Fruit fly (Drosophila melanogaster): ENCODE results near the gene Surf6.

Surf6 gene

dm6 chr3R:19904865-19905373, at the start of gene Surf6, which contains the start of gene RhoGAP92B (continued):
- TF ChIP-seq CG13624 (GFP tag; optimal IDR thresholded peaks at IDR 0.05) = peak; percentile 73
- peak; percentile 41; the same call in 1 of the 2 replicates for TF ChIP-seq amos (GFP tag; IDR thresholded peaks at IDR 0.05; ENCODE audit: partially characterized antibody)
- TF ChIP-seq CG12219 (GFP tag; optimal IDR thresholded peaks at IDR 0.05) = peak; percentile 10
- no peak for TF ChIP-seq trh (GFP tag; optimal IDR thresholded peaks at IDR 0.05)
- no peak for TF ChIP-seq CG14667 (GFP tag; IDR thresholded peaks at IDR 0.05)
- TF ChIP-seq CG7839 (tag; optimal IDR thresholded peaks at IDR 0.05) = peak; percentile 53
- no peak for TF ChIP-seq B-H1 (GFP tag; IDR thresholded peaks at IDR 0.05)
- peak; percentile 4 for TF ChIP-seq CG8359 (GFP tag; optimal IDR thresholded peaks at IDR 0.05; ENCODE audit: borderline replicate concordance)
- TF ChIP-seq vvl (GFP tag; IDR thresholded peaks at IDR 0.05) = peak; percentile 62
- TF ChIP-seq shn (GFP tag; optimal IDR thresholded peaks at IDR 0.05) = peak; percentile 24
- peak; percentile 71 for TF ChIP-seq lilli (GFP tag; optimal IDR thresholded peaks at IDR 0.05)
- 0 out of 2 replicates have a peak, but pooled peaks have one; percentile 27 for TF ChIP-seq Ptx1 (GFP tag; IDR thresholded peaks at IDR 0.05)
- peak; percentile 32 for TF ChIP-seq pho (GFP tag; optimal IDR thresholded peaks at IDR 0.05)
- peak; percentile 60 for TF ChIP-seq BEAF-32 (GFP tag; optimal IDR thresholded peaks at IDR 0.05)
- TF ChIP-seq lmd (GFP tag; IDR thresholded peaks at IDR 0.05) = peak; percentile 58; the same call in 1 of the 2 replicates
- TF ChIP-seq kni (GFP tag; optimal IDR thresholded peaks at IDR 0.05) = peak; percentile 39
- TF ChIP-seq oc (tag; optimal IDR thresholded peaks at IDR 0.05) = no peak
- TF ChIP-seq PHDP (tag; optimal IDR thresholded peaks at IDR 0.05) = peak; percentile 55
- TF ChIP-seq mld (GFP tag; IDR thresholded peaks at IDR 0.05; ENCODE audit: partially characterized antibody) = no peak
- TF ChIP-seq slbo (GFP tag; IDR thresholded peaks at IDR 0.05) = peak; percentile 38
- peak; percentile 57 for TF ChIP-seq CG6689 (GFP tag; IDR thresholded peaks at IDR 0.05)
- peak; percentile 39 for TF ChIP-seq org-1 (GFP tag; optimal IDR thresholded peaks at IDR 0.05)
- TF ChIP-seq dmrt99B (tag; optimal IDR thresholded peaks at IDR 0.05) = peak; percentile 51
- TF ChIP-seq Eip74EF (GFP tag; optimal IDR thresholded peaks at IDR 0.05) = peak in 1 of 2 experiments; percentile 60
- no peak for TF ChIP-seq bowl (GFP tag; IDR thresholded peaks at IDR 0.05)
- peak; percentile 45; the same call in 1 of the 2 replicates for TF ChIP-seq CG14014 (GFP tag; IDR thresholded peaks at IDR 0.05)
- TF ChIP-seq otp (GFP tag; IDR thresholded peaks at IDR 0.05) = no peak
- peak; percentile 51; the same call in 1 of the 2 replicates for TF ChIP-seq E2f1 (GFP tag; IDR thresholded peaks at IDR 0.05)
- peak; percentile 53 for TF ChIP-seq tin (GFP tag; optimal IDR thresholded peaks at IDR 0.05)
- peak; percentile 0 for TF ChIP-seq Sry-β (GFP tag; optimal IDR thresholded peaks at IDR 0.05)
- TF ChIP-seq CG13296 (GFP tag; optimal IDR thresholded peaks at IDR 0.05) = peak; percentile 71
- peak; percentile 63 for TF ChIP-seq CHES-1-like (GFP tag; optimal IDR thresholded peaks at IDR 0.05)
- no peak for TF ChIP-seq Lpt (GFP tag; optimal IDR thresholded peaks at IDR 0.05)
- TF ChIP-seq gfzf (GFP tag; optimal IDR thresholded peaks at IDR 0.05) = peak; percentile 96

DNA sequence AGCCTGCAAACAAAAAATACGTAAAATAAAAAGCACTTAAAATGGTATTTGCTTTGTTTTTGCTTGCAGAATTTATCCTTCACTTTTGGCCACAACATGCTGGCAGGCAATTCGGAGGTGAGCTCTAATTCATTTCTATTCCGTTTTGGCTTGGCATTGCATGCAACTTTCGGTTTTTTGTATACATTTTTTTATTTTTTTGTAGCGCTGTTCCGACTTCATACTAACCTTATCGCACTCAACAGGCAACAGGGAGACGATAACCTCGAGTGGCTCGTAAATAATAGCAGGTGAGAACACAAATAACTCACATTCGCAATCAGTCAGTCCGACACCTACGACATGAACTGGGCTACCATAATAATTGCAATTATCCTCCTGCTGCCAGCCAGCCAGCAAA, 43.5 kb upstream of the Surf6 start, which contains the start of gene CG4783:
Gene CG4783, plus strand, starts transcription at position 301 of the 400 bp plus-strand sequence.
- no peak for TF ChIP-seq ac (GFP tag; optimal IDR thresholded peaks at IDR 0.05)
- no peak for TF ChIP-seq stwl (tag; optimal IDR thresholded peaks at IDR 0.05)
- TF ChIP-seq shn (GFP tag; optimal IDR thresholded peaks at IDR 0.05) = no peak
- TF ChIP-seq CG11093 (GFP tag; IDR thresholded peaks at IDR 0.05) = no peak
- TF ChIP-seq HLHmδ (GFP tag; optimal IDR thresholded peaks at IDR 0.05) = no peak
- no peak for TF ChIP-seq sob (GFP tag; IDR thresholded peaks at IDR 0.05)
